Worm (Caenorhabditis elegans): ENCODE data around the gene K09C6.2.

ce11 chrV:808260-808659 lies 48.4 kb upstream of the K09C6.2 start:
- TF ChIP-seq elt-3 (tag; optimal IDR thresholded peaks at IDR 0.05) = no peak
- TF ChIP-seq nhr-237 (tag; optimal IDR thresholded peaks at IDR 0.05) = no peak
- no peak for TF ChIP-seq skn-1 (tag; optimal IDR thresholded peaks at IDR 0.05)
- no peak for TF ChIP-seq ama-1 (optimal IDR thresholded peaks at IDR 0.05)
- TF ChIP-seq nhr-76 (tag; optimal IDR thresholded peaks at IDR 0.05) = no peak
- TF ChIP-seq fkh-4 (tag; optimal IDR thresholded peaks at IDR 0.05; ENCODE audit: borderline replicate concordance) = no peak
